Fruit fly (Drosophila melanogaster): ENCODE results near the gene CG33679.

Gene CG33679

DNA sequence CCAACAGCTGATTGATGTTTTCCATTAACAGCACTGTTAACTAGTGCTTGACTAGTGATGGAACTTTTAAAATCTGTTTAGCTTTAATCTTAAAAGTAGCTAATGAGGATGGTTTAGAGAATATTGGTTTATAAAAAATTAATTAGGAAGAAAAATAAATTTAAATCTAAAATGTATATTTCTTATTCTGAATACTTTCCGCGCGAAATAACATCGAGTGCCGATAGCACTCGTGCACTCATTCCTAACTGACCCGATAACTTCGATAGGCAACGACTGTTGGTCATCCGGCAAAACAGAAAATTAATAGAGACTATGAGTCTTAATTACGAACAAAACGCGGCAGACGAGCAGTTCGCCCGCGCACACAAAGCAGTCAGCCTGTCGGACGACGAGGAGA is 48.4 kb upstream of the CG33679 start, which contains the start of the genes THG and Rnmt (continued):
- TF ChIP-seq CG6808 (GFP tag; optimal IDR thresholded peaks at IDR 0.05) (no peak), CG8632 (GFP tag; optimal IDR thresholded peaks at IDR 0.05) (peak; percentile 58), fkh (GFP tag; optimal IDR thresholded peaks at IDR 0.05) (no peak), CG1621 (tag; optimal IDR thresholded peaks at IDR 0.05) (peak; percentile 40), CG8119 (GFP tag; IDR thresholded peaks at IDR 0.05) (no peak; the same call in 2 of the 3 replicates), Hr4 (GFP tag; optimal IDR thresholded peaks at IDR 0.05) (peak; percentile 75), Ets96B (tag; optimal IDR thresholded peaks at IDR 0.05) (peak; percentile 63), ss (GFP tag; optimal IDR thresholded peaks at IDR 0.05) (no peak), Gug (GFP tag; IDR thresholded peaks at IDR 0.05) (peak; percentile 69; the same call in 1 of the 2 replicates), dac (GFP tag; optimal IDR thresholded peaks at IDR 0.05) (peak; percentile 6), Hr39 (GFP tag; optimal IDR thresholded peaks at IDR 0.05) (peak; percentile 59)

DNA sequence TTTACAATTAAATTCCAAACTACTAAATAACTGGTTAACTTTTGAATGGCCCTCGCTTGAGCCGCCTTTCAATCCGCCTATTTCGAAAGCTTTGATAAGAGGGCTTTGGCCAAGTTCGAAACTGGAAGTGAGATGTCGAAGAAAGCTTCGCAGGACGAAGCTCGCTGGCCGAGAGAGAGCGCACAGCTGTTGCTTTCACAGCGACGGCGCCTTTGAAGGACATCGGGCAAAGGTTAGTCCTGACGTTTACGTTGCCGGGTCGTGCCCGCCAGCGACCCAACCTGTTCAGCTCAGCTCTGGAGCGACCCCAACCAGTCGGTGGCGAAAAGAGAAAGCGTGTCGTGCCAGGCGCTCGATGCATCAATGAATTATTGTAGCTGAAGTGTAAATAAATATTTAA is 46.3 kb upstream of the CG33679 start:
- TF ChIP-seq Sox15 (GFP tag; optimal IDR thresholded peaks at IDR 0.05) (no peak), Eip78C (GFP tag) (no peak), CG6163 (GFP tag; IDR thresholded peaks at IDR 0.05) (no peak), dsx (GFP tag; optimal IDR thresholded peaks at IDR 0.05; ENCODE audit: poor library complexity, severe bottlenecking) (no peak), cyc (GFP tag; optimal IDR thresholded peaks at IDR 0.05) (no peak), CG15336 (GFP tag; IDR thresholded peaks at IDR 0.05) (no peak), achi (GFP tag; optimal IDR thresholded peaks at IDR 0.05) (no peak), Eip75B (GFP tag; optimal IDR thresholded peaks at IDR 0.05) (no peak), fd59A (GFP tag; optimal IDR thresholded peaks at IDR 0.05) (no peak), topi (GFP tag; optimal IDR thresholded peaks at IDR 0.05) (no peak), Sox14 (GFP tag; optimal IDR thresholded peaks at IDR 0.05) (no peak), eg (GFP tag; IDR thresholded peaks at IDR 0.05) (no peak), CG8119 (GFP tag; IDR thresholded peaks at IDR 0.05) (no peak)

DNA sequence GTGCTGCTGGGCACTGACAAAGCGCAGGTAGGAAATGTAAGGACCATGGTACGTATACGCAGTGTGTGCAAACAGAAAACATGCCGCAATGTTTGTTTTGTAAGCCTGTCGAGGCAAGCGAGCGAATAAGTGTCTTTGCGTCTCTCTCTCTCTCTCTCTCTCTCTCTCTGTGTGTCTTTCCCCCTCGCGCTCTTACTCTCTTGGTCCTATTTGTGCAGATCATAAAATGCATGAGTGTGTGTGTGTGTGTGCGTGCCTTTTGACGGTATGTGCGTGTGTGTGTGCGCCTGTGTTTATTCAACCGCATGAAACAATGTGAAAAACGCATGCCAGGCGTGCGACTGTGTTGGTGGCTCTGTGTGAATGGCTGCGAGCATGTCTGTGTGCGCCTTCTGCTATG is 44.6 kb upstream of the CG33679 start:
- TF ChIP-seq net (GFP tag; optimal IDR thresholded peaks at IDR 0.05) (no peak), ss (GFP tag; optimal IDR thresholded peaks at IDR 0.05) (peak in 1 of 2 experiments; percentile 7)

dm6 chr2L:15016031-15016430 is 42.1 kb upstream of the CG33679 start, which contains the start of gene GABA-B-R1:
TSS of gene GABA-B-R1 (plus strand) at chr2L:15016331.
- TF ChIP-seq salr (GFP tag; optimal IDR thresholded peaks at IDR 0.05) (no peak), eg (GFP tag; IDR thresholded peaks at IDR 0.05) (no peak), Hr38 (GFP tag; optimal IDR thresholded peaks at IDR 0.05) (no peak), Hr39 (GFP tag; optimal IDR thresholded peaks at IDR 0.05) (no peak), OdsH (GFP tag; optimal IDR thresholded peaks at IDR 0.05) (no peak)

dm6 chr2L:15026582-15026981 is 31.5 kb upstream of the CG33679 start, which contains the start of gene CG33310:
TSS of gene CG33310 (plus strand) at chr2L:15026882.
- TF ChIP-seq eg (GFP tag; IDR thresholded peaks at IDR 0.05) (no peak), CG11762 (GFP tag; optimal IDR thresholded peaks at IDR 0.05; ENCODE audit: insufficient read depth) (no peak), Ets96B (tag; optimal IDR thresholded peaks at IDR 0.05) (no peak), CG3919 (GFP tag; optimal IDR thresholded peaks at IDR 0.05) (no peak), CG8632 (GFP tag; optimal IDR thresholded peaks at IDR 0.05) (no peak), vri (GFP tag; optimal IDR thresholded peaks at IDR 0.05) (no peak), CG6163 (GFP tag; IDR thresholded peaks at IDR 0.05) (no peak), Met (GFP tag; optimal IDR thresholded peaks at IDR 0.05) (no peak), CG15336 (GFP tag; IDR thresholded peaks at IDR 0.05) (no peak), Sox15 (GFP tag; optimal IDR thresholded peaks at IDR 0.05) (no peak), CG9139 (GFP tag; optimal IDR thresholded peaks at IDR 0.05) (no peak), CG6808 (GFP tag; optimal IDR thresholded peaks at IDR 0.05) (no peak), CG10669 (GFP tag; optimal IDR thresholded peaks at IDR 0.05) (no peak), CG34406 (GFP tag; optimal IDR thresholded peaks at IDR 0.05) (no peak), Eip75B (GFP tag; optimal IDR thresholded peaks at IDR 0.05) (no peak), Eip93F (GFP tag; optimal IDR thresholded peaks at IDR 0.05) (no peak), fd59A (GFP tag; optimal IDR thresholded peaks at IDR 0.05) (no peak)
